Fruit fly (Drosophila melanogaster): ENCODE results near the gene Pyroxd1.
A peak's percentile ranks its signal among the peaks of the same experiment; 100 is the strongest.

dm6 chr2L:20061018-20061657 is 30.1 kb upstream of the Pyroxd1 start, which contains the start of the genes barr and lok:
- no peak for TF ChIP-seq CG17612 (GFP tag; IDR thresholded peaks at IDR 0.05)
- peak; percentile 88 for TF ChIP-seq sens (GFP tag)
- peak; percentile 52 for TF ChIP-seq CG4820 (GFP tag; optimal IDR thresholded peaks at IDR 0.05)
- TF ChIP-seq CG12942 (GFP tag; optimal IDR thresholded peaks at IDR 0.05) = peak; percentile 25
- TF ChIP-seq pita (GFP tag; optimal IDR thresholded peaks at IDR 0.05) = no peak
- peak; percentile 65 for TF ChIP-seq CG9817 (tag; optimal IDR thresholded peaks at IDR 0.05)
